Fruit fly (Drosophila melanogaster) Kc167 (cell line): ENCODE data around the gene sens-2.

Experiments used
- Myc ChIP-seq: fragments of >200 bp; optimal IDR thresholded peaks from 2 replicates; lab custom pipeline; 2017; ENCODE audit warnings: missing external identifiers
- Sin3A ChIP-seq: fragments of >200 bp; optimal IDR thresholded peaks from 2 replicates; lab custom pipeline; 2018; ENCODE audit warnings: missing external identifiers
- h ChIP-seq: fragments of >200 bp; optimal IDR thresholded peaks from 3 replicates; lab custom pipeline; 2018; ENCODE audit warnings: missing external identifiers
- insv ChIP-seq: fragments of >200 bp; optimal IDR thresholded peaks from 3 replicates; lab custom pipeline; 2018; ENCODE audit warnings: missing external identifiers
- psq ChIP-seq: fragments of >200 bp; optimal IDR thresholded peaks from 2 replicates; lab custom pipeline; 2017; ENCODE audit warnings: missing external identifiers
- ttk ChIP-seq: sonication (Bioruptor generic); optimal IDR thresholded peaks from 2 replicates; lab custom pipeline; 2017; ENCODE audit warnings: missing external identifiers

The sens-2 gene

dm6 chr2L:6821631-6822030 lies at the start of gene sens-2:
TSS of gene sens-2 (plus strand) at chr2L:6821934.
- TF ChIP-seq h (lab: Kevin White, UChicago) (no peak), Sin3A (lab: Kevin White, UChicago) (no peak), ttk (lab: Kevin White, UChicago) (no peak), insv (lab: Kevin White, UChicago) (no peak), Myc (no peak), psq (lab: Kevin White, UChicago) (no peak)

- TF ChIP-seq Sin3A (lab: Kevin White, UChicago), result no peak
- TF ChIP-seq psq (lab: Kevin White, UChicago), result no peak
- no peak for TF ChIP-seq h (lab: Kevin White, UChicago)
- TF ChIP-seq Myc, result no peak
- no peak for TF ChIP-seq insv (lab: Kevin White, UChicago)
These were observed 49.1 kb upstream of the sens-2 start, which contains the start of gene LUBEL for dm6 chr2L:6772655-6773054. TSS of gene LUBEL (minus strand) at chr2L:6772755.

- TF ChIP-seq insv (lab: Kevin White, UChicago) (no peak), psq (lab: Kevin White, UChicago) (no peak), Sin3A (lab: Kevin White, UChicago) (no peak), ttk (lab: Kevin White, UChicago) (no peak), Myc (no peak), h (lab: Kevin White, UChicago) (no peak)
These were observed 48.1 kb upstream of the sens-2 start, which contains the start of gene CG17378 for dm6 chr2L:6773645-6774044. TSS of gene CG17378 (plus strand) at chr2L:6774041.

- no peak for TF ChIP-seq Sin3A (lab: Kevin White, UChicago)
- TF ChIP-seq insv (lab: Kevin White, UChicago), result no peak
- TF ChIP-seq ttk (lab: Kevin White, UChicago), result no peak
These were observed 46.9 kb upstream of the sens-2 start for dm6 chr2L:6774853-6775252.

- no peak for TF ChIP-seq h (lab: Kevin White, UChicago)
- no peak for TF ChIP-seq Myc
- no peak for TF ChIP-seq insv (lab: Kevin White, UChicago)
- no peak for TF ChIP-seq Sin3A (lab: Kevin White, UChicago)
- no peak for TF ChIP-seq psq (lab: Kevin White, UChicago)
- TF ChIP-seq ttk (lab: Kevin White, UChicago), result no peak
These were observed 38.3 kb upstream of the sens-2 start for dm6 chr2L:6783395-6783794.

dm6 chr2L:6784235-6784634 lies 37.5 kb upstream of the sens-2 start:
- TF ChIP-seq ttk (lab: Kevin White, UChicago), result no peak
- TF ChIP-seq psq (lab: Kevin White, UChicago), result no peak
- no peak for TF ChIP-seq Myc
- no peak for TF ChIP-seq Sin3A (lab: Kevin White, UChicago)
- TF ChIP-seq insv (lab: Kevin White, UChicago), result no peak
- no peak for TF ChIP-seq h (lab: Kevin White, UChicago)

dm6 chr2L:6785583-6785982 lies 36.2 kb upstream of the sens-2 start:
- no peak for TF ChIP-seq Sin3A (lab: Kevin White, UChicago)
- TF ChIP-seq ttk (lab: Kevin White, UChicago), result no peak
- no peak for TF ChIP-seq h (lab: Kevin White, UChicago)
- no peak for TF ChIP-seq Myc
- no peak for TF ChIP-seq insv (lab: Kevin White, UChicago)
- no peak for TF ChIP-seq psq (lab: Kevin White, UChicago)

- TF ChIP-seq insv (lab: Kevin White, UChicago), result no peak
- TF ChIP-seq Sin3A (lab: Kevin White, UChicago), result no peak
- TF ChIP-seq ttk (lab: Kevin White, UChicago), result no peak
- no peak for TF ChIP-seq psq (lab: Kevin White, UChicago)
- TF ChIP-seq Myc, result no peak
- no peak for TF ChIP-seq h (lab: Kevin White, UChicago)
These were observed 35.1 kb upstream of the sens-2 start, which contains the start of gene nrv1 for dm6 chr2L:6786674-6787028. TSS of gene nrv1 (minus strand) at chr2L:6786861.

- TF ChIP-seq h (lab: Kevin White, UChicago), result no peak
- TF ChIP-seq insv (lab: Kevin White, UChicago), result no peak
- no peak for TF ChIP-seq Sin3A (lab: Kevin White, UChicago)
- no peak for TF ChIP-seq psq (lab: Kevin White, UChicago)
- no peak for TF ChIP-seq Myc
- no peak for TF ChIP-seq ttk (lab: Kevin White, UChicago)
These were observed 34.4 kb upstream of the sens-2 start for dm6 chr2L:6787029-6787972.

- TF ChIP-seq Sin3A (lab: Kevin White, UChicago), result no peak
- TF ChIP-seq h (lab: Kevin White, UChicago), result no peak
- TF ChIP-seq psq (lab: Kevin White, UChicago), result no peak
- no peak for TF ChIP-seq insv (lab: Kevin White, UChicago)
- no peak for TF ChIP-seq ttk (lab: Kevin White, UChicago)
- TF ChIP-seq Myc, result no peak
These were observed 33.8 kb upstream of the sens-2 start for dm6 chr2L:6787973-6788368.

- no peak for TF ChIP-seq insv (lab: Kevin White, UChicago)
These were observed 32.4 kb upstream of the sens-2 start for dm6 chr2L:6789358-6789757.

- no peak for TF ChIP-seq h (lab: Kevin White, UChicago)
These were observed 29.8 kb upstream of the sens-2 start for dm6 chr2L:6791845-6792443.
